Fruit fly (Drosophila melanogaster): Measurements from ENCODE around the gene SclB.

Gene SclB

DNA sequence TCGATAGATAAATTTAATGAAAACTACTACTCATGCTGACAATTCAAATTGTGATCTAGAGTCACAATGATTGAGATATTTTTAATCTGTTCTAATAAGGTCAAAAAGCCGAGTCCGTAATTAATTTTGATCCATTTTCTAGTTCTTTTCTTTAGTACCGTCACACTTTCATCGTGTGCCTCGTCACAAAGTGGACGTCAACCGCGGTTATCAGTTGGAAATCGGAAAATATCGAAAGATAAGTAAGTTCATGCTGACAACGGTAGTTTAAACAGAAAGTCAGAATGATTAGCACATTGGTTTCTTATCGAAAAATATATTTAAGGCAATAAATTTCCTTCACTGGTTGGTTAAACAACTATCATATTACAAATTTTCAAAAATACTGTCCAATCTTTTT is 12.7 kb downstream of the SclB start:
- TF ChIP-seq CG8478 (optimal IDR thresholded peaks at IDR 0.05) (no peak), CTCF (optimal IDR thresholded peaks at IDR 0.05) (no peak)

DNA sequence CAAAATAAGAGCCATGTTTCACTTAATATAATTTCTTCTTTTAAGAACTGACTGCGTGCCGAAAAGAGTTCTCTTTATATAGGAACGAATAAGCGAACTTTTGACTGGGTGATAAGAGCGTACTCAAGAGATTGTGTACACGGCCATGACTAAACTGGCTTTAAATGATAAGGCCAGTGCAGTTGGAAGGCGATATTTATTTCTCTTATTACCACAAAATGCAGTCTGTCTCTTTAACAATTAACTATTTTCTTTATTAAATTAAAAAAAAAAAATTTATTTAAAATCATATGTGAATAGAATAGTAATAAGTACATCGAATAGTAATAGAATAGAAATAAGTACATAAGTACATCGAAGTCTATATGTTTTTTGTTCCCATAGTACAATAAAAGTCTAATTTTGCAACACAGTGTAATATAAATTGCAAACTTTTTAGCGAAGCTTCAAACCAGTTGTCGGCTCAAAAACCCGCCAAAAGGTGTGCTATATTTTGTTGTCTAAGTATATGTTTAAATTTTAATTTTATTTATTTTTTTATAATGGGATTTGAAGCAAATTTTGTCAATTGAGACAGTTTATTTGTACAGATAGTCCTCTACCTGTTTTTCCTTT is 14.7 kb downstream of the SclB start, which contains the start of gene CG31810:
TSS of gene CG31810 (minus strand) at position 51 of the 615 bp plus-strand sequence.
- TF ChIP-seq CG8478 (optimal IDR thresholded peaks at IDR 0.05) (no peak), CTCF (optimal IDR thresholded peaks at IDR 0.05) (no peak)

DNA sequence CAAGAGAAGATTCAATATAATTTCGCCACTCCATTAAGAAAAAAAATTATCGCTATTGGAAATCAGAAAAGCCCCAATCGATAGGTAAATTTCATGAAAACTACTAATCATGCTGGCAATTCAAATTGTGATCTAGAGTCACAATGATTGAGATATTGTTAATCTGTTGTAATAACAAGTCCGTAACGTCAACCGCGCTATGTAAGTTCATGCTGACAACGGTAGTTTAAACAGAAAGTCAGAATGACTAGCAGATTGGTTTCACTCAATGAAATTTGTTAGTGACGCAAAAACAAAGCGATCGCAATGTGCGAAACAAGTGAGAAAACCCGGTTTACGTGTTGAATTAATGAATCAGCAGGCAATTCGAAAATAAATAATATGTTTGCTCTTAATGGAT is 19.4 kb downstream of the SclB start:
- no peak for TF ChIP-seq CTCF (optimal IDR thresholded peaks at IDR 0.05)
- TF ChIP-seq CG8478 (optimal IDR thresholded peaks at IDR 0.05): no peak

DNA sequence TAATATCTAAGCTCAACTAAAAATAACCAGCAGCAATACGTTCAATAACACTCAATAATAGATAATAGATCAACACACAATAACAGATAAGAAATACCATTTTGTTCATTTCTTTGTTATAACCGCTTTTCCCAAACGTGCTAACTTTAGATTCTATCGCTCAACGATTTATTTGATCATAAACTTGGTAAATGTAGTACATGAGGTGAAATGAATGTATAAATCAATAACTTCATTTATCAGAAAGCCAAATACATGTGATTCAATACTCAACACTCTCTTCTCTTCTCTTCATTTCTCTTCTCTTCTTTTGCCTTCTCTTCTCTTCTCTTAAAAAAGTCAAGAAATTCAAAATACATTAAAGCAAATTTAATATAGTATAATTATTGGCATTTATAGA is 19.9 kb downstream of the SclB start:
- TF ChIP-seq CTCF (optimal IDR thresholded peaks at IDR 0.05) (no peak), CG8478 (optimal IDR thresholded peaks at IDR 0.05) (no peak)

DNA sequence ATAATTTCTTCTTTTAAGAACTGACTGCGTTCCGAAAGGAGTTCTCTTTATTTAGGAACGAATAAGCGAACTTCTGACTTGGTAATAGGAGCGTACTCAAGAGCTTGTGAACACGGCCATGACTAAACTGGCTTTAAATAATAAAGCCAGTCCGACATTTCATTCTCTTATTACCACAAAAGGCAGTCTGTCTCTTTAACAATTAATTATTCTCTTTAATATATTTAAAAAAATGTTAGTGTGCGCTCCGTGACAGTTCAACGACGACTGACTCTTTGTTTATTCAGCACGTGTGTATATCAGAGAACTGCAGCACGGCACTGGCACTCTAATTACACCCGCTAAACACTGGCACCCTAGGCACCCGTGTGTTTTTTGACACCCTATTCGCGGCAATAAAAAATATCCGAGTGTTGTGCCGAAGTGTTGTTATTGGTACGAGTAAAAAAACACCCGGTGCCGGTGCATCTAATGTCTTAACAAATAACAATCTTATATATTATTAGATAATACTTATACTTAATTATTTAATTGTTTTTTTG is 20.8 kb downstream of the SclB start, which contains the start of gene CG31809:
TSS of gene CG31809 (minus strand) at position 249 of the 542 bp plus-strand sequence.
- TF ChIP-seq CTCF (optimal IDR thresholded peaks at IDR 0.05): no peak

DNA sequence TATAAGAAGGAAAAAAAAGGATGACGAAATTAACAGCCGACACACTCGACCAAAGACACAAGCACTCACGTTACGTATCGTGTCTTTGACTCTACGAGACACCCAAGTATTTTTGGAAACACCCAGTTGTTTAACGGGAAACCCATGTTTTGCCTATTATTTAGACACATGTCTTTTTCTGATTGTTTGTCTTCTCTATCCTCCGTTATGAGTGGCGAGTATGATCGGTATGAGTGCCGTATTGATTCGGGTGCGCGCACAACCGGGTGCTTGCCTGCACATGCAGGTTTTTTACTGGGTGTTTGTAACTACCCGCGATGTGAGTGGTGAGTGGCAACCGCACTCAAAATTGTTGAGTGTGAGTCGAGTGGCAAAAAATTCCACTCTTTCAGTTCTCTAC is 21.3 kb downstream of the SclB start:
- TF ChIP-seq CTCF (optimal IDR thresholded peaks at IDR 0.05) (no peak), CG8478 (optimal IDR thresholded peaks at IDR 0.05) (no peak)

DNA sequence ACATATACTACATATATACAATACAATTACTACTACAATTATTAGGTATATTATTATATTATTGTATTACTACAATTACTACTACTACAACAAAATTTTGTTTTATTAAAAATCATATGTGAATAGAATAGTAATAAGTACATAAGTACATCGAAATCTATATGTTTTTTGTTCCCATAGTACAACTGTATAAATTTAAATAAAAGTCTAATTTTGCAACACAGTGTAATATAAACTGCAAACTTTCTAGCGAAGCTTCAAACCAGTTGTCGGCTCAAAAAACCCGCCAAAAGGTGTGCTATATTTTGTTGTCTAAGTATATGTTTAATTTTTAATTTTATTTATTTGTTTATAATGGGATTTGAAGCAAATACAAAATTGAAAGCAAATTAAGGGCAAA is 21.8 kb downstream of the SclB start:
- TF ChIP-seq CTCF (optimal IDR thresholded peaks at IDR 0.05) (no peak), CG8478 (optimal IDR thresholded peaks at IDR 0.05) (no peak)

DNA sequence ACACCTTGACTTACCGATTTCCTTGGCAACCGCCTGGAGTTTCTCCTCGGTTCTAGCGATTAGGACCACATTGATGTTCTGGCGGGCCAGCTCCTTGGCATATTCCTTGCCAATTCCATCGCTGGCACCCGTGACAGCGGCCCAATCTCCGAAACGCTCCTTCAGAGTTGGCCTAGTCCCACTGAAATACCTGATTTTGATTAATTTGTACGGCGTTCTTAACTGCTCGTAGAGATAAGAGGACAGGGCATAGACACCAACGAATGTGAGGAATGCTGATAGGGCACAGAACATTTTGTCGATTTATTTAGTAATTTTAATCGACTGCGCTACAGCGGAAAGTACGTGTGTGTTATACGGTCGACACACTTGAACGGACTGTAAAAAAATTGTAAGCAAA is 23.4 kb downstream of the SclB start, which contains the start of gene CG6012:
TSS of gene CG6012 (minus strand) at position 364 of the 400 bp plus-strand sequence.
- TF ChIP-seq CG8478 (optimal IDR thresholded peaks at IDR 0.05) (no peak), CTCF (optimal IDR thresholded peaks at IDR 0.05) (no peak)

DNA sequence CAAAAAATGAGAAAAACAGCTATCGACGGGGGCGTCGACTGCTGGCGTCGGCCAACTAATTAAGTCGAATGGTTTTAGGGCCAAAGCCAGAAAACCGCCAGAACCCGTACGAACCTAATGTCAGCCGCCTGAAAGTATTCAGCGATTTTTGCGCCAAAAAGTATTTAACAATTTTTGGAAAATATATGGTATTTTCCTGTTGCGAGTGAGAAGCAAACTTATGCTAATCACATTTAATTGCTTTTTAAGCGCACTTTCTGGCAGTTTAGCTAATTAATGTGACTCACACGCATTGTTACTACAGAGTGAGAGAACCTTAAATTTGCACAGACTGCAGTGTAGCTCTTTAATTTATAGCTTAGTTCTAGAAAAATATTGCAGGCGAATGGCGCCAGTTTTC is 24.8 kb downstream of the SclB start:
- TF ChIP-seq CG8478 (optimal IDR thresholded peaks at IDR 0.05) (no peak), CTCF (optimal IDR thresholded peaks at IDR 0.05) (no peak)

DNA sequence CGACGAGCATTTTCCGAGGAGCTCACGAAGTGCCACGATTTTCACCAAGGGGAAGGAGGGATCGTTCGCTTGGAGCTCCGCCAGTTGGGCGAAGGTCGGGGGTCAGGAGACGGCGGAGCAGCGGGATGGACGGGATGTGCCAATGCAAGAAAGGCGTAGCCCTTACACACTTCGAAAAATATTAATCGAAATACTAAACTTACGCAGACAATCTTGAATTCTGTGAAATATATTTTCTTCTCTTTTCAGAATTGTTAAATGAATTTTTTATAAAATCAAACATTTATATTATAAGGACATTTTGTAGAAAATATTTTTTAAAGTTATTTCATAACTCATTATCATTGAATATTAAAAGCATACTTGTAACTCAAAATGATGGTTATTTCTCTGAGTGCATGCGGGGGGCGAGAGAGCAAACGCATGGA is 31.1 kb downstream of the SclB start:
- TF ChIP-seq CG8478 (optimal IDR thresholded peaks at IDR 0.05) (no peak), CTCF (optimal IDR thresholded peaks at IDR 0.05) (no peak)

DNA sequence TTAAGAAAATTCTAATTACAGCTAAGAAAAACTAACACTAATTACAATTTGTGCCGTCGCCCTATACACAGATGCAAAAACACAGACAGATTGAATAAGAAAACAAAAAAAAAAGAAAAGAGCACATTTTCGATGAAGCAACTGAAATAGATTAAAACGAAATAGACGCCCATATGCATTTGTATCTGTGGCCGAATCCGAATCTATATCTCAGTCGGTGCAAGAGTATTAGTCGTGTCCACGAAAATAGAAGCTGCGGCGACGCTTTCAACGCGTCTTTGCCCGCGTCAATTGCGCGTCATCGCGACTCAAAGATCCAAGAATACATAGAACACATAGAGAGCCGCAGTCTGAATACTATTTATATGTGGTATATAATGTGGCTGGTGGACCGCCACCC is 37.2 kb downstream of the SclB start:
- TF ChIP-seq CTCF (optimal IDR thresholded peaks at IDR 0.05) (no peak), CG8478 (optimal IDR thresholded peaks at IDR 0.05) (no peak)

DNA sequence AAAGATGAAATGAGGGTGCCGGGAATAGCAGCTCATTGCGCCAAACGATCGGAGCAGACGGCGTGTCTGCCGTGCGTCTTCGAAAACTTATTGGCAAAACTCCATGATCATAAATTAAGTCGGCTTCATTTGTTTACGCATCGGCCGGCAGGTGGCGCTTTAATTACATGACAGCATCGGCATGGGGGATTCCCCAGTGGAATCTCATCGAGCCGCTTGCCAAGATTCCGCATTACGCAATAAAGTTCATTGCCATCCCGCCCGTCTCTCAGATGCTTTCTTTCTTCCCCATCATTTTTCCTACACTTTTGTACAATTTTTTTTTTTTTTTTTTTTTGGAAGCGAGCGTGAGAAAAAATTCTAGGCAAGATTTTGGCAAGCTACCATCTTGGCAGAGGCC is 38.8 kb downstream of the SclB start:
- TF ChIP-seq CTCF (optimal IDR thresholded peaks at IDR 0.05) (peak; percentile 57 to 60), CG8478 (optimal IDR thresholded peaks at IDR 0.05) (no peak)

DNA sequence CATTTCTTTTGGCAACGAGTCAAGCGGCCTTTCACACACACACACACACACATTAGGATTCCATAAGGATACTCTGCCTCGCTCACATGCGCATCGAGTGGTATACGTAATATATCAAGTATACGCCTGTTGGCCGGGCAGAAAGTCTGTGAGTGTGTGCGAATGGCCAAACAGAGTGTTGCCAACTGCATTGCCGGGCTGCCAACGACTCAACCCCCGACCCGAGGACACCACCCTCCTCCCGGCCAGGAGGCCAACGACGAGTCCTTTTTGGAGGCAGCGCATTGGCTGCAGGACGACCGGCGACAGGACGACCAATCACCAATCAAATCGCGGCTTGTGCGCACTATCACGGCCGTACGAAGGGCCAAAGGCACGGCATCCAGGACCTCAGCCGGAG is 39.9 kb downstream of the SclB start:
- TF ChIP-seq CG8478 (optimal IDR thresholded peaks at IDR 0.05) (no peak), CTCF (optimal IDR thresholded peaks at IDR 0.05) (no peak)

DNA sequence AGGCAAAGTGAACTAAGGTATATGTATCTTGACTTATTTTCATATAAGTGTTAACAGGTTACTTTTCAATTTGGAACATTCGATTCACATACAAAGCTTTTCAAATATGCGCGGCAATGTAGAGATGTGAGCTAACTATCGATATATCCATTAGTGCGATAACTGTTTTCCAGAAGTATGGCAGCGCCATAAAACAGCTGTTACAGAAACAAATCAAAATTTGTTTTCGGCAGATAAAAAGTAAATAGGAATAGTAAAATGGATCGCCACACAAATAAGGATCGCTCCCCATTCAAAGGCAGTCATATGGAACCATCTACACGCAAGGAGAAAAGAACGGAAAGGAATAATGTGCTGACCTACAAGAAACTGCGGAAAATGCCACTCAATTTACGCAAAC is 41.5 kb downstream of the SclB start, which contains the start of the genes CG32832, CG31743 and CG34313:
TSS of gene CG32832 (minus strand) at position 3 of the 400 bp plus-strand sequence.
TSS of gene CG31743 (plus strand) at position 230 of the 400 bp plus-strand sequence.
TSS of gene CG34313 (plus strand) at position 230 of the 400 bp plus-strand sequence.
- TF ChIP-seq CTCF (optimal IDR thresholded peaks at IDR 0.05) (no peak), CG8478 (optimal IDR thresholded peaks at IDR 0.05) (no peak)

DNA sequence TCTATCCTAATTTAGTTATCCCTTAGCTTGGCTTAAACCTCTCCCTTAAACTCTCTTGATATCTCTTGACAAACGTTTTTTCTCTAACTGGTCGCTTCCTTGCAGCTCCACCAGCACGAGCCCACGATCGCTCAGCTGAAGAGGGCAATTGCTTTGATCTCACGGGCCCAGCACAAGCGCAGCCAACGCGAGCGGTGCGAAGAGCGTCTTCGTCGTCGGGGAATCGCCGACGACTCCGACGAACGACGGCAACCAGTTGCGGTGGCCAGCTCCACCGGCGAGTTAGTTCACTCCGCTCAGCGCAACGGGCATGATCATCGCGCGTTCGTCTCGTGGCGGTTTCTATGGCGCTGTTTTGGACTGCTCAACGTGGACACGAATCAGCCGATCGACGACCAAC is 43.2 kb downstream of the SclB start:
- TF ChIP-seq CTCF (optimal IDR thresholded peaks at IDR 0.05) (no peak), CG8478 (optimal IDR thresholded peaks at IDR 0.05) (no peak)

DNA sequence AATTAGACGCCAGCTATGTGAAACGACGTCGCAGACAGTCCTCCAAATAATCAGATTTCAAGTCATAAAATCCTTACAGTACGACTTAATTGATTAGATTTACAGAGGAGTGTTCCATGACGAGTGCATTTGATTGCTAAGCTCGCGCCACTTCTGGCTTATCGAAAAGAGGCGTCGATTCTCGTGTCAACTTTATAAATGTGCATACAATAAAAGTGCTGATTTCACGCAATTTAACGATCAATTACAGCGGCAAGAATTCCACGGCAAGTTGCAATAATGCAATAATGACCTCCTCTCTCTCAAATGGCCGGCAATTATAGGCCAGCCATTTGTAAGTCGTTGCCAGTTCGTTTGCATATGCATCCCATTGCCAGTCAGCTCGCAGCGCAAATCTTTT is 44.6 kb downstream of the SclB start:
- TF ChIP-seq CTCF (optimal IDR thresholded peaks at IDR 0.05) (no peak), CG8478 (optimal IDR thresholded peaks at IDR 0.05) (no peak)
